Worm (Caenorhabditis elegans): ENCODE data around the gene Y17D7B.3.

- no peak for TF ChIP-seq aptf-3 (GFP tag; IDR thresholded peaks at IDR 0.05)
- TF ChIP-seq F55B11.4 (tag; optimal IDR thresholded peaks at IDR 0.05; ENCODE audit: borderline replicate concordance, insufficient read depth): no peak
- TF ChIP-seq nfyb-1 (GFP tag; IDR thresholded peaks at IDR 0.05): no peak
- no peak for TF ChIP-seq lin-54 (GFP tag; optimal IDR thresholded peaks at IDR 0.05)
- TF ChIP-seq hmg-20 (GFP tag; IDR thresholded peaks at IDR 0.05): no peak
- no peak for TF ChIP-seq xnd-1 (tag; optimal IDR thresholded peaks at IDR 0.05)
- no peak for TF ChIP-seq pha-4 (tag; optimal IDR thresholded peaks at IDR 0.05)
- no peak for TF ChIP-seq let-526 (GFP tag; IDR thresholded peaks at IDR 0.05)
- TF ChIP-seq hlh-12 (tag; optimal IDR thresholded peaks at IDR 0.05): no peak
These were observed 33.6 kb downstream of the Y17D7B.3 start, which contains the start of gene F11D11.6 for ce11 chrV:18753036-18753435.
